Fruit fly (Drosophila melanogaster) whole organism, pupa: ENCODE results near the gene CG5122.

ENCODE experiments used
- CG14655 ChIP-seq: fragments of 200-800 bp; sonication (Bioruptor generic); optimal IDR thresholded peaks from 3 replicates; lab custom pipeline; 2017; ENCODE audit warnings: mild to moderate bottlenecking, missing biosample characterization, missing genetic modification reagents, missing genetic modification characterization
- CG15710 ChIP-seq: fragments of 200-800 bp; sonication (Bioruptor generic); optimal IDR thresholded peaks from 2 replicates; lab custom pipeline; 2018; ENCODE audit warnings: missing biosample characterization, mild to moderate bottlenecking, missing genetic modification characterization, moderate library complexity
- CG9948 ChIP-seq: fragments of 200-800 bp; sonication (Bioruptor generic); optimal IDR thresholded peaks from 2 replicates; lab custom pipeline; 2018; ENCODE audit warnings: missing biosample characterization, mild to moderate bottlenecking, missing genetic modification characterization, moderate library complexity
- EcR ChIP-seq: fragments of 200-800 bp; sonication (Bioruptor generic); optimal IDR thresholded peaks from 3 replicates; lab custom pipeline; 2019; ENCODE audit warnings: missing biosample characterization, missing genetic modification characterization, mild to moderate bottlenecking, moderate library complexity, missing genetic modification reagents
- gl ChIP-seq: fragments of 200-800 bp; sonication (Bioruptor generic); optimal IDR thresholded peaks from 2 replicates; lab custom pipeline; 2018; ENCODE audit warnings: missing biosample characterization, mild to moderate bottlenecking, missing genetic modification characterization

DNA sequence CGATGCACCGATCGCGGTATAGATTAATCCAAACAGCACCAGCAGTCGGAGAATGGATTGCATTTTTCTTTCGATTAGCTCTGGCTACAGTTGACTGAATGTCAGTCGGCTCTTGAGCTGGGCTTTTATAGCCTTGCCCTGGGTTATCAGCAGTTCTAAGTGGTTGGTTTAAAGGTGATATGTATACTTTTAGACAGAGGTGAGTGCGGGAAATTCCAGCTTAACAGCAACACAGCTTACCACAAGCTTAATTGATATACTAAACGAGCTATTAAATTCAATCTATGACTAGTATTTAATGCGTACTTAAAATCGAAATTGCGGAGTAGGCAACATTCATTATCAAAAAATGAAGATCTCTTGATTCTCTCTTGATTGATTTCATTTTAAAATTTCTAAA, 12.4 kb downstream of the CG5122 start, which contains the start of gene CG9928:
- no peak for TF ChIP-seq EcR (GFP tag; lab: Kevin White, UChicago)
- TF ChIP-seq CG15710: no peak
- TF ChIP-seq gl: no peak
- no peak for TF ChIP-seq CG9948 (tag; lab: Kevin White, UChicago)
- no peak for TF ChIP-seq CG14655 (GFP tag; lab: Kevin White, UChicago)
